Fruit fly (Drosophila melanogaster): ENCODE results near the gene CG15358.

DNA sequence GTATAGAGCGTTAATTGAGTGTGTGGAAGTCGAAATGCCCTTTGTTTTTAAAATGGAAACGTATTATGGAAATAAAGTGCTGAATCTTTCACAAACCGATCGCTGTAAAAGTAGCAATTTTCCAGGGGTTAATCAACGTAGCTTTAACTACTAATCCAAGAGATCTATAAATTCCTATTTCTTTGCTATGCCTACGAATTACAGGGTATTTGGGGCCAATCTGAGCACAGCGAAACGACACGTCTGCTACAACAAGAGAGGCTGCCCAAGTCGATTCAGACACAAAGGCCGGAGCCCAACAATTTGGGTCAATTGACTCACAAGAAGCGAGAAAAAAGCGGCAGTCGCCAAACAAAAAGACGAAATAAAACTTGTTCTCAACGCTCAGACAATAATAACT lies 24.1 kb upstream of the CG15358 start:
- TF ChIP-seq gl (tag; optimal IDR thresholded peaks at IDR 0.05) (no peak), CG17806 (tag; optimal IDR thresholded peaks at IDR 0.05) (no peak), D1 (tag; optimal IDR thresholded peaks at IDR 0.05) (no peak)

All from whole organism, pupa.